Worm (Caenorhabditis elegans) whole organism, young adult: ENCODE measurements around the gene T28F3.8.

Source experiments
- B0019.2 ChIP-seq: fragments of 200-800 bp; sonication (Bioruptor generic); conservative IDR thresholded peaks from 2 replicates; pipeline ENCODE4 v1.3.6; 2022; ENCODE audit warnings: missing genetic modification reagents, missing genetic modification characterization, missing compliant biosample characterization
- B0261.1 ChIP-seq: sonication (generic microtip); optimal IDR thresholded peaks from 2 replicates; lab custom pipeline; 2016; ENCODE audit warnings: mild to moderate bottlenecking, missing genetic modification characterization, moderate library complexity, missing compliant biosample characterization
- F23B12.7 ChIP-seq: sonication (generic microtip); optimal IDR thresholded peaks from 2 replicates; lab custom pipeline; 2017; ENCODE audit warnings: missing genetic modification characterization, mild to moderate bottlenecking, missing compliant biosample characterization, antibody characterized with exemption, moderate library complexity; ENCODE audit not compliant: insufficient read depth
- F37B4.10 ChIP-seq: fragments of 200-800 bp; sonication (Bioruptor generic); IDR thresholded peaks from 2 replicates; pipeline ENCODE4 v1.3.6; 2022; ENCODE audit warnings: missing genetic modification characterization, missing compliant biosample characterization
- F57C9.4 ChIP-seq: sonication (generic microtip); optimal IDR thresholded peaks from 2 replicates; lab custom pipeline; 2017; ENCODE audit warnings: mild to moderate bottlenecking, missing genetic modification characterization, missing compliant biosample characterization
- Y67H2A.10 ChIP-seq: fragments of 200-800 bp; sonication (Bioruptor generic); conservative IDR thresholded peaks from 2 replicates; pipeline ENCODE4 v1.3.6; 2022; ENCODE audit warnings: missing genetic modification reagents, missing genetic modification characterization, missing compliant biosample characterization
- Y95B8A.8 ChIP-seq: fragments of 200-800 bp; sonication (Bioruptor generic); IDR thresholded peaks from 2 replicates; pipeline ENCODE4 v1.3.6; 2022; ENCODE audit warnings: missing genetic modification reagents, missing genetic modification characterization, missing compliant biosample characterization
- aptf-3 ChIP-seq: fragments of 200-800 bp; sonication (Bioruptor generic); IDR thresholded peaks from 2 replicates; pipeline ENCODE4 v1.3.6; 2022; ENCODE audit warnings: missing genetic modification characterization, missing compliant biosample characterization
- attf-3 ChIP-seq: fragments of 200-800 bp; sonication (Bioruptor generic); conservative IDR thresholded peaks from 2 replicates; pipeline ENCODE4 v1.3.6; 2022; ENCODE audit warnings: missing genetic modification reagents, missing genetic modification characterization, missing compliant biosample characterization
- attf-5 ChIP-seq: fragments of 200-800 bp; sonication (Bioruptor generic); optimal IDR thresholded peaks from 2 replicates; lab custom pipeline; 2018; ENCODE audit warnings: mild to moderate bottlenecking, missing genetic modification characterization, missing compliant biosample characterization
- cebp-1 ChIP-seq, 2 experiments: fragments of 200-800 bp in 1 of 2; sonication (Bioruptor generic) in 1 of 2; sonication (generic microtip) in 1 of 2; IDR thresholded peaks in 1 of 2; optimal IDR thresholded peaks in 1 of 2; 2 replicates each; pipeline versions ENCODE4 v1.3.6 to Lab custom; 2017 to 2022; ENCODE audit warnings: missing compliant biosample characterization in 2 of 2, missing genetic modification characterization in 2 of 2, mild to moderate bottlenecking in 1 of 2, missing genetic modification reagents in 1 of 2, moderate library complexity in 1 of 2
- ceh-100 ChIP-seq: fragments of 200-800 bp; sonication (Bioruptor generic); IDR thresholded peaks from 2 replicates; pipeline ENCODE4 v1.3.6; 2022; ENCODE audit warnings: missing genetic modification reagents, missing genetic modification characterization, missing compliant biosample characterization
- chd-7 ChIP-seq: sonication (generic microtip); optimal IDR thresholded peaks from 2 replicates; lab custom pipeline; 2016; ENCODE audit warnings: mild to moderate bottlenecking, missing genetic modification characterization, moderate library complexity, missing compliant biosample characterization
- die-1 ChIP-seq: sonication (generic microtip); optimal IDR thresholded peaks from 2 replicates; lab custom pipeline; 2016; ENCODE audit warnings: missing genotype, mild to moderate bottlenecking, missing genetic modification characterization, missing compliant biosample characterization
- dpl-1 ChIP-seq: fragments of 150-350 bp; optimal IDR thresholded peaks from 2 replicates; lab custom pipeline; 2014; ENCODE audit warnings: missing biosample characterization, missing genetic modification reagents, missing genetic modification characterization
- egl-44 ChIP-seq: fragments of 200-800 bp; sonication (Bioruptor generic); IDR thresholded peaks from 2 replicates; pipeline ENCODE4 v1.3.6; 2022; ENCODE audit warnings: missing genetic modification reagents, missing genetic modification characterization, missing compliant biosample characterization
- egrh-3 ChIP-seq: fragments of 200-800 bp; sonication (Bioruptor generic); IDR thresholded peaks from 2 replicates; pipeline ENCODE4 v1.3.6; 2022; ENCODE audit warnings: missing genetic modification reagents, missing genetic modification characterization, missing compliant biosample characterization
- fkh-3 ChIP-seq: sonication (generic microtip); optimal IDR thresholded peaks from 2 replicates; lab custom pipeline; 2016; ENCODE audit warnings: mild to moderate bottlenecking, missing genetic modification characterization, missing compliant biosample characterization
- hlh-12 ChIP-seq: sonication (generic microtip); optimal IDR thresholded peaks from 2 replicates; lab custom pipeline; 2016; ENCODE audit warnings: missing genetic modification characterization, missing compliant biosample characterization
- hmg-1.2 ChIP-seq: fragments of 200-800 bp; sonication (Bioruptor generic); IDR thresholded peaks from 2 replicates; pipeline ENCODE4 v1.3.6; 2022; ENCODE audit warnings: missing genetic modification reagents, missing genetic modification characterization, missing compliant biosample characterization
- hrde-1 ChIP-seq: sonication (generic microtip); optimal IDR thresholded peaks from 2 replicates; lab custom pipeline; 2016; ENCODE audit warnings: missing genetic modification characterization, mild to moderate bottlenecking, missing compliant biosample characterization, moderate library complexity, missing genotype, missing genetic modification reagents, borderline replicate concordance
- lag-1 ChIP-seq: fragments of 200-800 bp; sonication (Bioruptor generic); IDR thresholded peaks from 2 replicates; pipeline ENCODE4 v1.3.6; 2022; ENCODE audit warnings: missing genetic modification reagents, missing genetic modification characterization, missing compliant biosample characterization
- let-526 ChIP-seq: fragments of 200-800 bp; sonication (Bioruptor generic); IDR thresholded peaks from 2 replicates; pipeline ENCODE4 v1.3.6; 2022; ENCODE audit warnings: missing genetic modification reagents, missing genetic modification characterization, missing compliant biosample characterization
- lin-40 ChIP-seq: sonication (generic microtip); optimal IDR thresholded peaks from 2 replicates; lab custom pipeline; 2016; ENCODE audit warnings: missing genetic modification characterization, mild to moderate bottlenecking, missing compliant biosample characterization, missing genotype, missing genetic modification reagents
- lin-54 ChIP-seq: fragments of 200-800 bp; sonication (Bioruptor generic); optimal IDR thresholded peaks from 2 replicates; lab custom pipeline; 2018; ENCODE audit warnings: mild to moderate bottlenecking, missing genetic modification characterization, missing compliant biosample characterization
- lsy-27 ChIP-seq: sonication (generic microtip); optimal IDR thresholded peaks from 2 replicates; lab custom pipeline; 2017; ENCODE audit warnings: missing genetic modification characterization, mild to moderate bottlenecking, missing compliant biosample characterization, antibody characterized with exemption, missing genotype, borderline replicate concordance; ENCODE audit not compliant: insufficient read depth
- madf-10 ChIP-seq: sonication (generic microtip); optimal IDR thresholded peaks from 2 replicates; lab custom pipeline; 2016; ENCODE audit warnings: mild to moderate bottlenecking, missing genetic modification characterization, missing compliant biosample characterization
- mel-28 ChIP-seq: sonication (generic microtip); optimal IDR thresholded peaks from 2 replicates; lab custom pipeline; 2016; ENCODE audit warnings: borderline replicate concordance, mild to moderate bottlenecking, missing genetic modification characterization, missing compliant biosample characterization
- nfya-2 ChIP-seq: fragments of 200-800 bp; sonication (Bioruptor generic); IDR thresholded peaks from 2 replicates; pipeline ENCODE4 v1.3.6; 2022; ENCODE audit warnings: missing genetic modification reagents, missing genetic modification characterization, missing compliant biosample characterization
- nfyb-1 ChIP-seq: fragments of 200-800 bp; sonication (Bioruptor generic); IDR thresholded peaks from 2 replicates; pipeline ENCODE4 v1.3.6; 2022; ENCODE audit warnings: missing genetic modification reagents, missing genetic modification characterization, missing compliant biosample characterization
- nhr-27 ChIP-seq: fragments of 200-800 bp; sonication (Bioruptor generic); optimal IDR thresholded peaks from 2 replicates; lab custom pipeline; 2018; ENCODE audit warnings: mild to moderate bottlenecking, missing genetic modification characterization, moderate library complexity, missing compliant biosample characterization
- pbrm-1 ChIP-seq: fragments of 200-800 bp; sonication (Bioruptor generic); IDR thresholded peaks from 2 replicates; pipeline ENCODE4 v1.3.6; 2022; ENCODE audit warnings: missing genetic modification reagents, missing genetic modification characterization, missing compliant biosample characterization
- pha-4 ChIP-seq: fragments of 150-350 bp; sonication (generic microtip); optimal IDR thresholded peaks from 2 replicates; lab custom pipeline; 2014; ENCODE audit warnings: missing biosample characterization, missing genetic modification reagents, missing genetic modification characterization
- rcor-1 ChIP-seq: fragments of 200-800 bp; sonication (Bioruptor generic); IDR thresholded peaks from 2 replicates; pipeline ENCODE4 v1.3.6; 2022; ENCODE audit warnings: missing genetic modification reagents, missing genetic modification characterization, missing compliant biosample characterization
- rec-8 ChIP-seq, 2 experiments: sonication (generic microtip); optimal IDR thresholded peaks; 2 replicates each; lab custom pipeline; 2016; ENCODE audit warnings: mild to moderate bottlenecking in 2 of 2, missing genetic modification characterization in 2 of 2, missing genetic modification reagents in 2 of 2, missing genotype in 2 of 2, missing biosample characterization in 1 of 2, missing compliant biosample characterization in 1 of 2, moderate library complexity in 1 of 2
- snpc-1.1 ChIP-seq: sonication (generic microtip); optimal IDR thresholded peaks from 2 replicates; lab custom pipeline; 2017; ENCODE audit warnings: missing genetic modification characterization, mild to moderate bottlenecking, missing compliant biosample characterization, antibody characterized with exemption, moderate library complexity, missing genotype, missing genetic modification reagents; ENCODE audit not compliant: insufficient read depth
- somi-1 ChIP-seq: fragments of 200-800 bp; sonication (Bioruptor generic); optimal IDR thresholded peaks from 2 replicates; lab custom pipeline; 2018; ENCODE audit warnings: mild to moderate bottlenecking, missing genetic modification characterization, missing compliant biosample characterization
- zfh-2 ChIP-seq: fragments of 200-800 bp; sonication (Bioruptor generic); conservative IDR thresholded peaks from 2 replicates; pipeline ENCODE4 v1.3.6; 2022; ENCODE audit warnings: missing genetic modification reagents, missing genetic modification characterization, missing compliant biosample characterization
- ztf-18 ChIP-seq: sonication (generic microtip); optimal IDR thresholded peaks from 2 replicates; lab custom pipeline; 2016; ENCODE audit warnings: missing genotype, mild to moderate bottlenecking, missing genetic modification characterization, missing compliant biosample characterization
- ztf-25 ChIP-seq: fragments of 200-800 bp; sonication (Bioruptor generic); IDR thresholded peaks from 2 replicates; pipeline ENCODE4 v1.3.6; 2022; ENCODE audit warnings: missing genetic modification reagents, missing genetic modification characterization, missing compliant biosample characterization

T28F3.8 gene

ce11 chrIV:17279592-17280440 lies 27.3 kb downstream of the T28F3.8 start (continued):
- peak; percentile 68 for TF ChIP-seq zfh-2 (GFP tag; lab: Robert Waterston, UW)
- TF ChIP-seq ztf-18 (tag; lab: Kevin White, UChicago): peak; percentile 20
- TF ChIP-seq Y95B8A.8 (GFP tag; lab: Robert Waterston, UW): peak; percentile 65; the same call in 1 of the 2 replicates
- TF ChIP-seq nhr-27 (tag; lab: Kevin White, UChicago): no peak
- no peak for TF ChIP-seq F37B4.10 (GFP tag; lab: Robert Waterston, UW)

ce11 chrIV:17278861-17279591 lies 28.1 kb downstream of the T28F3.8 start, which contains the start of gene hsp-1:
Gene hsp-1 (plus strand): TSS chrIV:17278959.
- TF ChIP-seq mel-28 (tag; lab: Kevin White, UChicago) (no peak), lin-54 (GFP tag; lab: Kevin White, UChicago) (peak; percentile 1), ceh-100 (GFP tag; lab: Robert Waterston, UW) (peak; percentile 10; the same call in 1 of the 2 replicates), rec-8 (tag; optimal IDR thresholded peaks at IDR 0.05; lab: Kevin White, UChicago) (no peak), F57C9.4 (tag; lab: Kevin White, UChicago) (no peak), snpc-1.1 (tag; lab: Kevin White, UChicago) (no peak), pbrm-1 (GFP tag; lab: Robert Waterston, UW) (no peak), Y95B8A.8 (GFP tag; lab: Robert Waterston, UW) (0 out of 2 replicates have a peak, but pooled peaks have one; percentile 66), somi-1 (no peak), fkh-3 (no peak), zfh-2 (GFP tag; lab: Robert Waterston, UW) (peak; percentile 81; the same call in 1 of the 2 replicates), hmg-1.2 (GFP tag; lab: Robert Waterston, UW) (0 out of 2 replicates have a peak, but pooled peaks have one; percentile 4), hrde-1 (tag; lab: Kevin White, UChicago) (no peak), B0019.2 (GFP tag; lab: Robert Waterston, UW) (no peak), B0261.1 (tag; lab: Kevin White, UChicago) (no peak), ztf-25 (GFP tag; lab: Robert Waterston, UW) (0 out of 2 replicates have a peak, but pooled peaks have one; percentile 41), die-1 (tag; lab: Kevin White, UChicago) (no peak), madf-10 (tag; lab: Kevin White, UChicago) (no peak), egrh-3 (GFP tag; lab: Robert Waterston, UW) (no peak; the same call in 1 of the 2 replicates), egl-44 (GFP tag; lab: Robert Waterston, UW) (peak; percentile 14; the same call in 1 of the 2 replicates), let-526 (GFP tag; lab: Robert Waterston, UW) (no peak), rcor-1 (GFP tag; lab: Robert Waterston, UW) (0 out of 2 replicates have a peak, but pooled peaks have one; percentile 23), nfyb-1 (GFP tag; lab: Robert Waterston, UW) (peak; percentile 54; the same call in 1 of the 2 replicates), Y67H2A.10 (GFP tag; lab: Robert Waterston, UW) (no peak), lin-40 (tag; lab: Kevin White, UChicago) (no peak), dpl-1 (GFP tag; lab: Kevin White, UChicago) (no peak), lag-1 (GFP tag; lab: Robert Waterston, UW) (no peak), F23B12.7 (tag; lab: Kevin White, UChicago) (no peak), lsy-27 (tag; lab: Kevin White, UChicago) (no peak), pha-4 (tag; lab: Kevin White, UChicago) (no peak), attf-5 (no peak), attf-3 (no peak), hlh-12 (no peak), aptf-3 (GFP tag; lab: Robert Waterston, UW) (peak; percentile 30; the same call in 1 of the 2 replicates), chd-7 (tag; lab: Kevin White, UChicago) (no peak), nfya-2 (no peak), cebp-1 (GFP tag; IDR thresholded peaks at IDR 0.05; lab: Robert Waterston, UW) (no peak), cebp-1 (tag; optimal IDR thresholded peaks at IDR 0.05; lab: Kevin White, UChicago) (peak; percentile 14), F37B4.10 (GFP tag; lab: Robert Waterston, UW) (no peak)
